Fruit fly (Drosophila melanogaster) whole organism, larva: Measurements from ENCODE around the gene Dhc98D.

Source experiments
- noc ChIP-seq: fragments of 200-800 bp; sonication (Bioruptor generic); optimal IDR thresholded peaks from 3 replicates; lab custom pipeline; 2019; ENCODE audit warnings: missing biosample characterization, mild to moderate bottlenecking, missing genetic modification characterization, moderate library complexity

The Dhc98D gene

dm6 chr3R:28562654-28563198, 76.0 kb downstream of the Dhc98D start:
- TF ChIP-seq noc (tag; lab: Kevin White, UChicago): no peak

dm6 chr3R:28563531-28563930, 76.8 kb downstream of the Dhc98D start:
- no peak for TF ChIP-seq noc (tag; lab: Kevin White, UChicago)

DNA sequence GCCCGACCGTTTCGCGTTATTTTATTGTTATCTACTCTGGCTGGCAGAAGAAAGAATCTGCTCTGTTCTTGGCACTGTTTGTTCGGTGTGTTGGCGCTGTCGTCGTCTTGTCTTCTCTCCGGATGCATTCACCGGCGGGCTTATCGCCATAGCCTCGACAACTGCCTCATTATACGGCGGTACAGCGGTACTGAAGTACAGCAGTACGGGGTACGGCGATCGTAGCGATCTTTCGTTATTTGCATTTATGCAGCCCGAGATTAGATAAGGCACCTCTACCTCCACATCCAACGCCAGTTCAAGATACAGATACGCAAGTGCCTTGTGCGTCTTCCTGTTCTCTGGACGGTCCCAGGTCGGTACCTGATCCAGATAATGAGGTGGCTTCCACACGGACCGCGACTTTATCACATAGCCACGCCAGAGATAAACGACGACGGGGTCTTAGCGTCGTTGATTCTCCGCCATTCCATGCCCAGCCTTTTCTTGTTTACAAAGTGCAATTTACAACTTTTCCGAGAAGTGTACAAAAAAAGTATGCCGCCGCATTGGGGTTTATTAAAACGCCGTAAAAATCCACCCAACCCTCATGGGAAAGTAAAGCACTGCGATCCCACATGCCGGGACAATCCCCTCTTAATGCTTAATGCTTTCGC, 81.5 kb downstream of the Dhc98D start:
- TF ChIP-seq noc (tag; lab: Kevin White, UChicago): no peak
